Fruit fly (Drosophila melanogaster) whole organism, embryonic: Measurements from ENCODE around the gene Tnpo.
A peak's percentile ranks its signal among the peaks of the same experiment; 100 is the strongest.

Experiments used
- Abd-B ChIP-seq: fragments of 200-800 bp; sonication (Bioruptor generic); optimal IDR thresholded peaks from 2 replicates; lab custom pipeline; 2018; ENCODE audit warnings: missing biosample characterization, mild to moderate bottlenecking, missing genetic modification characterization, moderate library complexity
- BEAF-32 ChIP-seq: fragments of 200-800 bp; sonication (Bioruptor generic); optimal IDR thresholded peaks from 3 replicates; lab custom pipeline; 2017; ENCODE audit warnings: missing biosample characterization, missing genetic modification characterization, mild to moderate bottlenecking, moderate library complexity, missing genetic modification reagents
- CG15011 ChIP-seq: fragments of 200-800 bp; sonication (Bioruptor generic); optimal IDR thresholded peaks from 3 replicates; lab custom pipeline; 2018; ENCODE audit warnings: missing biosample characterization, mild to moderate bottlenecking, missing genetic modification characterization
- CG7372 ChIP-seq: fragments of 200-800 bp; sonication (Bioruptor generic); IDR thresholded peaks from 2 replicates; pipeline ENCODE4 v1.3.6; 2022; ENCODE audit warnings: missing biosample characterization, missing genetic modification characterization
- D ChIP-seq, 2 experiments: fragments of 200-800 bp in 1 of 2; fragments of >200 bp in 1 of 2; sonication (Bioruptor generic) in 1 of 2; optimal IDR thresholded peaks; 2 replicates in 1 of 2; 3 replicates in 1 of 2; lab custom pipeline; 2017; ENCODE audit warnings: mild to moderate bottlenecking in 1 of 2, missing biosample characterization in 1 of 2, missing genetic modification characterization in 1 of 2, missing genetic modification reagents in 1 of 2
- Meics ChIP-seq: fragments of 200-800 bp; sonication (Bioruptor generic); optimal IDR thresholded peaks from 2 replicates; lab custom pipeline; 2017; ENCODE audit warnings: missing biosample characterization, mild to moderate bottlenecking, missing genetic modification characterization
- Opbp ChIP-seq: fragments of 200-800 bp; sonication (Bioruptor generic); IDR thresholded peaks from 3 replicates; pipeline ENCODE4 v1.3.6; 2022; ENCODE audit warnings: missing biosample characterization, missing genetic modification characterization; ENCODE audit not compliant: partially characterized antibody
- Sox102F ChIP-seq: fragments of 200-800 bp; sonication (Bioruptor generic); optimal IDR thresholded peaks from 2 replicates; lab custom pipeline; 2018; ENCODE audit warnings: missing biosample characterization, mild to moderate bottlenecking, missing genetic modification characterization, moderate library complexity
- cwo ChIP-seq: fragments of 200-800 bp; sonication (Bioruptor generic); optimal IDR thresholded peaks from 3 replicates; lab custom pipeline; 2017; ENCODE audit warnings: missing biosample characterization, missing genetic modification characterization, mild to moderate bottlenecking, moderate library complexity, missing genetic modification reagents
- fru ChIP-seq: fragments of >200 bp; optimal IDR thresholded peaks from 2 replicates; lab custom pipeline; 2017
- kah ChIP-seq: fragments of 200-800 bp; sonication (Bioruptor generic); optimal IDR thresholded peaks from 2 replicates; lab custom pipeline; 2018; ENCODE audit warnings: missing biosample characterization, mild to moderate bottlenecking, missing genetic modification characterization
- scrt ChIP-seq: fragments of 200-800 bp; sonication (Bioruptor generic); optimal IDR thresholded peaks from 2 replicates; lab custom pipeline; 2018; ENCODE audit warnings: missing biosample characterization, mild to moderate bottlenecking, missing genetic modification characterization, moderate library complexity
- tna ChIP-seq: fragments of 200-800 bp; sonication (Bioruptor generic); IDR thresholded peaks from 2 replicates; pipeline ENCODE4 v1.3.6; 2022; ENCODE audit warnings: missing biosample characterization, missing genetic modification characterization; ENCODE audit not compliant: partially characterized antibody

- TF ChIP-seq Meics (GFP tag; lab: Kevin White, UChicago) (peak; percentile 90), fru (lab: Kevin White, UChicago) (peak; percentile 68), kah (GFP tag; lab: Kevin White, UChicago) (peak; percentile 63), CG15011 (GFP tag; lab: Kevin White, UChicago) (no peak), BEAF-32 (peak; percentile 43), Sox102F (GFP tag; lab: Kevin White, UChicago) (peak; percentile 89), D (optimal IDR thresholded peaks at IDR 0.05; lab: Kevin White, UChicago) (peak; percentile 82), D (GFP tag; optimal IDR thresholded peaks at IDR 0.05; lab: Kevin White, UChicago) (peak; percentile 80), CG7372 (GFP tag; lab: Robert Waterston, UW) (peak; percentile 73), Opbp (GFP tag; lab: Robert Waterston, UW) (peak; percentile 77; the same call in 2 of the 3 replicates), tna (peak; percentile 59; the same call in 1 of the 2 replicates), cwo (GFP tag; lab: Kevin White, UChicago) (peak; percentile 81), scrt (GFP tag; lab: Kevin White, UChicago) (peak; percentile 73), Abd-B (GFP tag; lab: Kevin White, UChicago) (peak; percentile 65)
Observed at dm6 chr3L:6184884-6185438, 8.3 kb upstream of the Tnpo start, which contains the start of the genes D19B and CG43293.
